Worm (Caenorhabditis elegans): Measurements from ENCODE around the gene mev-1.

ce11 chrIII:10357598-10358186 is 23.6 kb downstream of the mev-1 start, which contains the start of gene umps-1:
- no peak for TF ChIP-seq unc-39 (tag; optimal IDR thresholded peaks at IDR 0.05)
- no peak for TF ChIP-seq ces-1 (GFP tag; optimal IDR thresholded peaks at IDR 0.05)
- TF ChIP-seq blmp-1 (tag; optimal IDR thresholded peaks at IDR 0.05): no peak
- TF ChIP-seq bed-3 (GFP tag; optimal IDR thresholded peaks at IDR 0.05): no peak
- TF ChIP-seq pha-4 (tag; optimal IDR thresholded peaks at IDR 0.05): no peak
- TF ChIP-seq lin-13 (tag; optimal IDR thresholded peaks at IDR 0.05): no peak
- TF ChIP-seq lin-32 (GFP tag; optimal IDR thresholded peaks at IDR 0.05): no peak
- TF ChIP-seq ztf-11 (tag; optimal IDR thresholded peaks at IDR 0.05): no peak

All from whole organism, mixed stage, embryonic.